Fruit fly (Drosophila melanogaster) whole organism, embryonic: Measurements from ENCODE around the gene Mdh1.

Experiments used
- Antp ChIP-seq: fragments of 200-800 bp; sonication (Bioruptor generic); optimal IDR thresholded peaks from 3 replicates; lab custom pipeline; 2016; ENCODE audit warnings: missing biosample characterization, missing genetic modification characterization
- Atf-2 ChIP-seq: fragments of 200-800 bp; sonication (Bioruptor generic); optimal IDR thresholded peaks from 2 replicates; lab custom pipeline; 2016; ENCODE audit warnings: missing biosample characterization, missing genetic modification characterization
- Blimp-1 ChIP-seq: fragments of 200-800 bp; sonication (Bioruptor generic); optimal IDR thresholded peaks from 3 replicates; lab custom pipeline; 2018; ENCODE audit warnings: missing biosample characterization, missing genetic modification characterization, mild to moderate bottlenecking, moderate library complexity, missing genetic modification reagents
- CG10543 ChIP-seq: fragments of 200-800 bp; sonication (Bioruptor generic); optimal IDR thresholded peaks from 3 replicates; lab custom pipeline; 2017; ENCODE audit warnings: missing biosample characterization, mild to moderate bottlenecking, missing genetic modification characterization, moderate library complexity
- CG10979 ChIP-seq: fragments of 200-800 bp; sonication (Bioruptor generic); optimal IDR thresholded peaks from 2 replicates; lab custom pipeline; 2018; ENCODE audit warnings: missing biosample characterization, mild to moderate bottlenecking, missing genetic modification characterization, moderate library complexity
- CG11085 ChIP-seq: fragments of 200-800 bp; sonication (Bioruptor generic); IDR thresholded peaks from 2 replicates; pipeline ENCODE4 v1.3.6; 2022; ENCODE audit warnings: missing biosample characterization, missing genetic modification characterization
- CG11093 ChIP-seq: fragments of 200-800 bp; sonication (Bioruptor generic); IDR thresholded peaks from 3 replicates; pipeline ENCODE4 v1.3.6; 2022; ENCODE audit warnings: missing biosample characterization, missing genetic modification characterization
- CG12942 ChIP-seq: fragments of 200-800 bp; sonication (Bioruptor generic); optimal IDR thresholded peaks from 3 replicates; lab custom pipeline; 2016; ENCODE audit warnings: missing biosample characterization, missing genetic modification characterization
- CG13123 ChIP-seq: fragments of 200-800 bp; sonication (Bioruptor generic); optimal IDR thresholded peaks from 2 replicates; lab custom pipeline; 2016; ENCODE audit warnings: missing biosample characterization, missing genetic modification characterization
- CG13894 ChIP-seq: fragments of 200-800 bp; sonication (Bioruptor generic); optimal IDR thresholded peaks from 3 replicates; lab custom pipeline; 2018; ENCODE audit warnings: missing biosample characterization, mild to moderate bottlenecking, missing genetic modification characterization, moderate library complexity
- CG14050 ChIP-seq: fragments of 200-800 bp; sonication (Bioruptor generic); IDR thresholded peaks from 3 replicates; pipeline ENCODE4 v1.3.6; 2022; ENCODE audit warnings: missing biosample characterization, missing genetic modification characterization
- CG14860 ChIP-seq: fragments of 200-800 bp; sonication (Bioruptor generic); IDR thresholded peaks from 3 replicates; pipeline ENCODE4 v1.3.6; 2022; ENCODE audit warnings: missing biosample characterization, missing genetic modification characterization; ENCODE audit not compliant: partially characterized antibody
- CG16813 ChIP-seq: fragments of 200-800 bp; sonication (Bioruptor generic); IDR thresholded peaks from 3 replicates; pipeline ENCODE4 v1.3.6; 2022; ENCODE audit warnings: missing biosample characterization, missing genetic modification characterization; ENCODE audit not compliant: partially characterized antibody
- CG17829 ChIP-seq: fragments of 200-800 bp; optimal IDR thresholded peaks from 2 replicates; lab custom pipeline; 2019; ENCODE audit warnings: missing biosample characterization, mild to moderate bottlenecking, missing genetic modification characterization, moderate library complexity
- CG1792 ChIP-seq: fragments of 200-800 bp; sonication (Bioruptor generic); optimal IDR thresholded peaks from 2 replicates; lab custom pipeline; 2016; ENCODE audit warnings: missing biosample characterization, missing genetic modification characterization
- CG18599 ChIP-seq: fragments of 200-800 bp; sonication (Bioruptor generic); optimal IDR thresholded peaks from 3 replicates; lab custom pipeline; 2017; ENCODE audit warnings: missing biosample characterization, missing genetic modification characterization, mild to moderate bottlenecking, moderate library complexity, missing genetic modification reagents
- CG6791 ChIP-seq: fragments of 200-800 bp; sonication (Bioruptor generic); IDR thresholded peaks from 3 replicates; pipeline ENCODE4 v1.3.6; 2022; ENCODE audit warnings: missing biosample characterization, missing genetic modification characterization; ENCODE audit not compliant: partially characterized antibody
- CG7839 ChIP-seq: fragments of 200-800 bp; sonication (Bioruptor generic); optimal IDR thresholded peaks from 3 replicates; lab custom pipeline; 2018; ENCODE audit warnings: missing biosample characterization, mild to moderate bottlenecking, missing genetic modification characterization, moderate library complexity
- CG9215 ChIP-seq: fragments of 200-800 bp; sonication (Bioruptor generic); IDR thresholded peaks from 2 replicates; pipeline ENCODE4 v1.3.6; 2022; ENCODE audit warnings: missing biosample characterization, missing genetic modification characterization
- CG9437 ChIP-seq: fragments of 200-800 bp; sonication (Bioruptor generic); optimal IDR thresholded peaks from 2 replicates; lab custom pipeline; 2018; ENCODE audit warnings: missing biosample characterization, mild to moderate bottlenecking, missing genetic modification characterization
- CG9932 ChIP-seq: fragments of 200-800 bp; sonication (Bioruptor generic); IDR thresholded peaks from 2 replicates; pipeline ENCODE4 v1.3.6; 2022; ENCODE audit warnings: missing biosample characterization, missing genetic modification characterization
- CHES-1-like ChIP-seq: fragments of 200-800 bp; sonication (Bioruptor generic); optimal IDR thresholded peaks from 2 replicates; lab custom pipeline; 2016; ENCODE audit warnings: missing biosample characterization, missing genetic modification characterization
- Dbx ChIP-seq: fragments of 200-800 bp; sonication (Bioruptor generic); IDR thresholded peaks from 3 replicates; pipeline ENCODE4 v1.3.6; 2022; ENCODE audit warnings: missing biosample characterization, missing genetic modification characterization
- Deaf1 ChIP-seq: fragments of 200-800 bp; optimal IDR thresholded peaks from 3 replicates; lab custom pipeline; 2019; ENCODE audit warnings: missing biosample characterization, mild to moderate bottlenecking, missing genetic modification characterization, moderate library complexity
- Doc3 ChIP-seq: fragments of 200-800 bp; sonication (Bioruptor generic); IDR thresholded peaks from 3 replicates; pipeline ENCODE4 v1.3.6; 2022; ENCODE audit warnings: missing biosample characterization, missing genetic modification characterization; ENCODE audit not compliant: partially characterized antibody
- Drgx ChIP-seq: fragments of 200-800 bp; sonication (Bioruptor generic); IDR thresholded peaks from 2 replicates; pipeline ENCODE4 v1.3.6; 2022; ENCODE audit warnings: missing biosample characterization, missing genetic modification characterization
- HmgD ChIP-seq: fragments of 200-800 bp; sonication (Bioruptor generic); optimal IDR thresholded peaks from 3 replicates; lab custom pipeline; 2016; ENCODE audit warnings: missing biosample characterization, missing genetic modification characterization
- Mad ChIP-seq: fragments of 200-800 bp; sonication (Bioruptor generic); optimal IDR thresholded peaks from 2 replicates; lab custom pipeline; 2016; ENCODE audit warnings: missing biosample characterization, missing genetic modification characterization
- Med ChIP-seq: fragments of 200-800 bp; sonication (Bioruptor generic); peaks from one replicate; lab custom pipeline; 2016; ENCODE audit warnings: missing biosample characterization, missing genetic modification characterization, mild to moderate bottlenecking, inconsistent platforms, moderate library complexity
- Meics ChIP-seq: fragments of 200-800 bp; sonication (Bioruptor generic); optimal IDR thresholded peaks from 2 replicates; lab custom pipeline; 2017; ENCODE audit warnings: missing biosample characterization, mild to moderate bottlenecking, missing genetic modification characterization
- NC2β ChIP-seq: fragments of 200-800 bp; sonication (Bioruptor generic); optimal IDR thresholded peaks from 2 replicates; lab custom pipeline; 2016; ENCODE audit warnings: missing biosample characterization, missing genetic modification characterization
- Opbp ChIP-seq: fragments of 200-800 bp; sonication (Bioruptor generic); IDR thresholded peaks from 3 replicates; pipeline ENCODE4 v1.3.6; 2022; ENCODE audit warnings: missing biosample characterization, missing genetic modification characterization; ENCODE audit not compliant: partially characterized antibody
- Spps ChIP-seq: fragments of 200-800 bp; sonication (Bioruptor generic); optimal IDR thresholded peaks from 2 replicates; lab custom pipeline; 2018; ENCODE audit warnings: missing biosample characterization, mild to moderate bottlenecking, missing genetic modification characterization
- Tbp ChIP-seq: fragments of >200 bp; optimal IDR thresholded peaks from 2 replicates; lab custom pipeline; 2018; ENCODE audit warnings: missing biosample characterization, missing genetic modification characterization
- YL-1 ChIP-seq: fragments of 200-800 bp; sonication (Bioruptor generic); optimal IDR thresholded peaks from 3 replicates; lab custom pipeline; 2017; ENCODE audit warnings: missing biosample characterization, mild to moderate bottlenecking, missing genetic modification characterization
- ac ChIP-seq: fragments of 200-800 bp; sonication (Bioruptor generic); optimal IDR thresholded peaks from 3 replicates; lab custom pipeline; 2017; ENCODE audit warnings: missing biosample characterization, mild to moderate bottlenecking, missing genetic modification characterization
- cato ChIP-seq: fragments of 200-800 bp; sonication (Bioruptor generic); optimal IDR thresholded peaks from 2 replicates; lab custom pipeline; 2016; ENCODE audit warnings: missing biosample characterization, missing genetic modification characterization, borderline replicate concordance
- caup ChIP-seq: fragments of 200-800 bp; sonication (Bioruptor generic); optimal IDR thresholded peaks from 3 replicates; lab custom pipeline; 2017; ENCODE audit warnings: missing biosample characterization, mild to moderate bottlenecking, missing genetic modification characterization, moderate library complexity; ENCODE audit not compliant: severe bottlenecking
- danr ChIP-seq: fragments of 200-800 bp; sonication (Bioruptor generic); IDR thresholded peaks from 2 replicates; pipeline ENCODE4 v1.3.6; 2022; ENCODE audit warnings: missing biosample characterization, missing genetic modification characterization
- emc ChIP-seq: fragments of 200-800 bp; sonication (Bioruptor generic); optimal IDR thresholded peaks from 2 replicates; lab custom pipeline; 2016; ENCODE audit warnings: missing biosample characterization, missing genetic modification characterization
- fu2 ChIP-seq: fragments of 200-800 bp; sonication (Bioruptor generic); optimal IDR thresholded peaks from 2 replicates; lab custom pipeline; 2016; ENCODE audit warnings: missing biosample characterization, missing genetic modification characterization
- grn ChIP-seq: fragments of 200-800 bp; sonication (Bioruptor generic); optimal IDR thresholded peaks from 3 replicates; lab custom pipeline; 2017; ENCODE audit warnings: missing biosample characterization, missing genetic modification characterization
- hbn ChIP-seq: fragments of 200-800 bp; sonication (Bioruptor generic); IDR thresholded peaks from 2 replicates; pipeline ENCODE4 v1.3.6; 2022; ENCODE audit warnings: missing biosample characterization, missing genetic modification characterization; ENCODE audit not compliant: partially characterized antibody
- jigr1 ChIP-seq: fragments of 200-800 bp; sonication (Bioruptor generic); IDR thresholded peaks from 3 replicates; pipeline ENCODE4 v1.3.6; 2022; ENCODE audit warnings: missing biosample characterization, missing genetic modification characterization
- lmd ChIP-seq: fragments of 200-800 bp; sonication (Bioruptor generic); IDR thresholded peaks from 2 replicates; pipeline ENCODE4 v1.3.6; 2022; ENCODE audit warnings: missing biosample characterization, missing genetic modification characterization
- oc ChIP-seq: fragments of 200-800 bp; sonication (Bioruptor generic); optimal IDR thresholded peaks from 2 replicates; lab custom pipeline; 2018; ENCODE audit warnings: missing biosample characterization, mild to moderate bottlenecking, missing genetic modification characterization, moderate library complexity
- pho ChIP-seq: fragments of 200-800 bp; sonication (Bioruptor generic); optimal IDR thresholded peaks from 2 replicates; lab custom pipeline; 2016; ENCODE audit warnings: missing biosample characterization, missing genetic modification characterization
- shn ChIP-seq: fragments of 200-800 bp; sonication (Bioruptor generic); optimal IDR thresholded peaks from 3 replicates; lab custom pipeline; 2016; ENCODE audit warnings: missing biosample characterization, missing genetic modification characterization
- tin ChIP-seq: fragments of 200-800 bp; sonication (Bioruptor generic); optimal IDR thresholded peaks from 3 replicates; lab custom pipeline; 2016; ENCODE audit warnings: missing biosample characterization, missing genetic modification characterization
- tx ChIP-seq: fragments of 200-800 bp; sonication (Bioruptor generic); optimal IDR thresholded peaks from 2 replicates; lab custom pipeline; 2016; ENCODE audit warnings: missing biosample characterization, missing genetic modification characterization
- zen ChIP-seq: fragments of 200-800 bp; sonication (Bioruptor generic); optimal IDR thresholded peaks from 3 replicates; lab custom pipeline; 2018; ENCODE audit warnings: missing biosample characterization, mild to moderate bottlenecking, missing genetic modification characterization, moderate library complexity

Mdh1 gene

DNA sequence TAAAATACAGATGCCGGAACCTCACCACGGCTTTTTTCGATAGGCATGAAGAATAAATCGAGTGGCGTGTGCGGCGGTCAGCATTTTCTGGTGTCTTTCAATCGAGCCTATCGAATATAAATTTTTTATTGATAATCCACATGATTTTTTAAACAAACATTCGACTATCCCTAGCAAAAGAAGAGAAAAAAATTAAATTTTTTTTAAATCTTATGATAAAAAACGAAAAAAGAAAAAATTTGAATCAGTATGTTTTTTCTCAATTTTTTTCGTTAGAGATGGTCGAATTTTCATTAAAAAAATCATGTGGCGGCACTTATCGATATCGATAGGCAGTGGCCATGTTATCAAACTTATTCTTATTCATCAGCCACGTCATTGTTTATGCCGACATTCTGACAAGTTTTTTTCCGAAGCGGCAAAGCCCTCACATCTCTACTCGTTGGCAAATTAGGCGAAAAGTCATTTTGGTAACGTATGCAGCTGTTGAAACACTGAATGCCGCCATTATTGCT, 30.5 kb upstream of the Mdh1 start, which contains the start of the genes SmB and KdelR (continued):
- TF ChIP-seq CG18599 (GFP tag; lab: Kevin White, UChicago) = no peak
- peak; percentile 65 for TF ChIP-seq CG17829
- TF ChIP-seq CG9437 = no peak
- TF ChIP-seq shn = no peak
- no peak for TF ChIP-seq danr (GFP tag; lab: Robert Waterston, UW)
- TF ChIP-seq CG6791 = peak; percentile 77
- no peak for TF ChIP-seq NC2β (GFP tag; lab: Kevin White, UChicago)
- TF ChIP-seq Spps (tag; lab: Kevin White, UChicago) = no peak
- no peak for TF ChIP-seq tx
- TF ChIP-seq tin = peak; percentile 22
- TF ChIP-seq Drgx (GFP tag; lab: Robert Waterston, UW) = no peak
- TF ChIP-seq CG12942 = no peak
- TF ChIP-seq ac (GFP tag; lab: Kevin White, UChicago) = no peak
- no peak for TF ChIP-seq Tbp (GFP tag; lab: Kevin White, UChicago)
- TF ChIP-seq CG11093 (GFP tag; lab: Robert Waterston, UW) = no peak
- TF ChIP-seq CG9932 (GFP tag; lab: Robert Waterston, UW) = peak; percentile 28; the same call in 1 of the 2 replicates
- TF ChIP-seq CG10543 (GFP tag; lab: Kevin White, UChicago) = no peak
- peak; percentile 71 for TF ChIP-seq hbn (GFP tag; lab: Robert Waterston, UW)
- TF ChIP-seq caup (GFP tag; lab: Kevin White, UChicago) = no peak
- peak; percentile 57; the same call in 1 of the 3 replicates for TF ChIP-seq Doc3 (GFP tag; lab: Robert Waterston, UW)
- TF ChIP-seq emc = no peak
- TF ChIP-seq CG9215 (GFP tag; lab: Robert Waterston, UW) = no peak
- no peak for TF ChIP-seq fu2 (GFP tag; lab: Kevin White, UChicago)
- peak; percentile 90 for TF ChIP-seq CG14860 (GFP tag; lab: Robert Waterston, UW)
- TF ChIP-seq oc = no peak
- TF ChIP-seq Atf-2 (GFP tag; lab: Kevin White, UChicago) = no peak
- TF ChIP-seq YL-1 (GFP tag; lab: Kevin White, UChicago) = peak; percentile 89
- TF ChIP-seq CHES-1-like = peak; percentile 26
- no peak for TF ChIP-seq CG10979
- TF ChIP-seq Meics (GFP tag; lab: Kevin White, UChicago) = no peak
- no peak for TF ChIP-seq CG13123
- peak; percentile 64; the same call in 2 of the 3 replicates for TF ChIP-seq Opbp (GFP tag; lab: Robert Waterston, UW)
- TF ChIP-seq CG7839 (tag; lab: Kevin White, UChicago) = no peak
- peak; percentile 11 for TF ChIP-seq zen
- TF ChIP-seq jigr1 = no peak; the same call in 2 of the 3 replicates
- peak; percentile 82 for TF ChIP-seq CG16813
- no peak for TF ChIP-seq Dbx
- TF ChIP-seq CG14050 (GFP tag; lab: Robert Waterston, UW) = no peak
- TF ChIP-seq Blimp-1 = no peak
- TF ChIP-seq cato (GFP tag; lab: Kevin White, UChicago) = no peak
- no peak for TF ChIP-seq Deaf1 (tag; lab: Kevin White, UChicago)
- peak; percentile 83 for TF ChIP-seq Med
- TF ChIP-seq CG11085 (GFP tag; lab: Robert Waterston, UW) = no peak
- TF ChIP-seq HmgD (GFP tag; lab: Kevin White, UChicago) = no peak
- no peak for TF ChIP-seq Mad (GFP tag; lab: Kevin White, UChicago)
- no peak for TF ChIP-seq Antp
- no peak for TF ChIP-seq pho
- no peak for TF ChIP-seq CG1792 (GFP tag; lab: Kevin White, UChicago)
- no peak for TF ChIP-seq CG13894 (tag; lab: Kevin White, UChicago)
- no peak for TF ChIP-seq grn (GFP tag; lab: Kevin White, UChicago)
- no peak for TF ChIP-seq lmd (GFP tag; lab: Robert Waterston, UW)
